Worm (Caenorhabditis elegans) whole organism, L4 larva: ENCODE results near the gene W06B4.2.
A peak's percentile ranks its signal among the peaks of the same experiment; 100 is the strongest.

Source experiments
- F37D6.2 ChIP-seq: sonication (generic microtip); optimal IDR thresholded peaks from 2 replicates; lab custom pipeline; 2016; ENCODE audit warnings: mild to moderate bottlenecking, missing genetic modification characterization, missing compliant biosample characterization
- F44E2.7 ChIP-seq: fragments of 200-800 bp; sonication (Bioruptor generic); IDR thresholded peaks from 2 replicates; pipeline ENCODE4 v2.1.2; 2022; ENCODE audit warnings: missing genetic modification characterization, missing compliant biosample characterization
- R02D3.7 ChIP-seq: fragments of 150-350 bp; sonication (generic microtip); optimal IDR thresholded peaks from 3 replicates; lab custom pipeline; 2014; ENCODE audit warnings: missing biosample characterization, missing genetic modification characterization
- T20F7.1 ChIP-seq: fragments of 200-800 bp; sonication (Bioruptor generic); optimal IDR thresholded peaks from 2 replicates; lab custom pipeline; 2018; ENCODE audit warnings: mild to moderate bottlenecking, missing genetic modification characterization, missing compliant biosample characterization
- T26A8.4 ChIP-seq: fragments of 200-800 bp; sonication (Bioruptor generic); IDR thresholded peaks from 2 replicates; pipeline ENCODE4 v1.3.6; 2022; ENCODE audit warnings: missing genetic modification characterization, missing compliant biosample characterization
- Y5F2A.4 ChIP-seq: fragments of 200-800 bp; sonication (Bioruptor generic); optimal IDR thresholded peaks from 2 replicates; lab custom pipeline; 2018; ENCODE audit warnings: mild to moderate bottlenecking, missing genetic modification characterization, missing compliant biosample characterization
- ZK337.2 ChIP-seq: fragments of 200-800 bp; sonication (Bioruptor generic); IDR thresholded peaks from 2 replicates; pipeline ENCODE4 v1.3.6; 2022; ENCODE audit warnings: missing genetic modification reagents, missing genetic modification characterization, missing compliant biosample characterization
- aha-1 ChIP-seq: fragments of 150-350 bp; peaks from one replicate; lab custom pipeline; 2014; ENCODE audit warnings: missing biosample characterization, missing genetic modification characterization
- aly-2 ChIP-seq: sonication (generic microtip); optimal IDR thresholded peaks from 2 replicates; lab custom pipeline; 2018; ENCODE audit warnings: missing biosample characterization, missing genetic modification characterization
- arid-1 ChIP-seq: fragments of 200-800 bp; sonication (Bioruptor generic); conservative IDR thresholded peaks from 2 replicates; pipeline ENCODE4 v1.3.6; 2022; ENCODE audit warnings: missing genetic modification reagents, missing genetic modification characterization, missing compliant biosample characterization
- cey-2 ChIP-seq: sonication (generic microtip); optimal IDR thresholded peaks from 3 replicates; lab custom pipeline; 2017; ENCODE audit warnings: missing genetic modification characterization, mild to moderate bottlenecking, missing compliant biosample characterization, antibody characterized with exemption, borderline replicate concordance; ENCODE audit not compliant: insufficient read depth
- fkh-10 ChIP-seq: fragments of 150-350 bp; optimal IDR thresholded peaks from 2 replicates; lab custom pipeline; 2014; ENCODE audit warnings: missing biosample characterization, missing genetic modification reagents, missing genetic modification characterization
- hif-1 ChIP-seq, 2 experiments: sonication (generic microtip); optimal IDR thresholded peaks; 2 replicates each; lab custom pipeline; 2016 to 2017; ENCODE audit warnings: missing compliant biosample characterization in 2 of 2, missing genetic modification characterization in 2 of 2, missing genetic modification reagents in 2 of 2, missing genotype in 2 of 2, mild to moderate bottlenecking in 1 of 2
- hlh-30 ChIP-seq: sonication (generic microtip); optimal IDR thresholded peaks from 2 replicates; lab custom pipeline; 2017; ENCODE audit warnings: antibody characterized with exemption, mild to moderate bottlenecking, missing genetic modification characterization, missing compliant biosample characterization; ENCODE audit not compliant: insufficient read depth
- hmg-1.1 ChIP-seq: fragments of 200-800 bp; sonication (Bioruptor generic); IDR thresholded peaks from 2 replicates; pipeline ENCODE4 v1.3.6; 2022; ENCODE audit warnings: missing genetic modification reagents, missing genetic modification characterization, missing compliant biosample characterization
- jun-1 ChIP-seq: fragments of 150-350 bp; optimal IDR thresholded peaks from 2 replicates; lab custom pipeline; 2014; ENCODE audit warnings: missing biosample characterization, missing genetic modification reagents, missing genetic modification characterization
- lsy-2 ChIP-seq, 2 experiments: fragments of 150-350 bp in 1 of 2; sonication (generic microtip) in 1 of 2; optimal IDR thresholded peaks; 2 replicates each; lab custom pipeline; 2014 to 2017; ENCODE audit warnings: missing biosample characterization in 2 of 2, missing genetic modification characterization in 2 of 2
- mdl-1 ChIP-seq, 2 experiments: fragments of 150-350 bp in 1 of 2; sonication (generic microtip) in 1 of 2; optimal IDR thresholded peaks; 2 replicates each; lab custom pipeline; 2014 to 2017; ENCODE audit warnings: missing biosample characterization in 2 of 2, missing genetic modification characterization in 2 of 2
- mdt-29 ChIP-seq: fragments of 200-800 bp; sonication (Bioruptor generic); IDR thresholded peaks from 2 replicates; pipeline ENCODE4 v1.3.6; 2022; ENCODE audit warnings: missing genetic modification reagents, missing genetic modification characterization, missing compliant biosample characterization
- mes-2 ChIP-seq: sonication (generic microtip); optimal IDR thresholded peaks from 2 replicates; lab custom pipeline; 2016; ENCODE audit warnings: missing genotype, mild to moderate bottlenecking, missing genetic modification characterization, missing compliant biosample characterization; ENCODE audit not compliant: poor library complexity, severe bottlenecking
- mxl-3 ChIP-seq: fragments of 200-800 bp; sonication (Bioruptor generic); optimal IDR thresholded peaks from 2 replicates; lab custom pipeline; 2018; ENCODE audit warnings: mild to moderate bottlenecking, missing genetic modification characterization, missing compliant biosample characterization
- nhr-102 ChIP-seq: sonication (generic microtip); optimal IDR thresholded peaks from 2 replicates; lab custom pipeline; 2016; ENCODE audit warnings: mild to moderate bottlenecking, missing genetic modification characterization, moderate library complexity, missing compliant biosample characterization
- nhr-11 ChIP-seq: fragments of 150-350 bp; optimal IDR thresholded peaks from 2 replicates; lab custom pipeline; 2014; ENCODE audit warnings: missing biosample characterization, missing genetic modification characterization
- nhr-111 ChIP-seq: fragments of 200-800 bp; sonication (Bioruptor generic); optimal IDR thresholded peaks from 2 replicates; lab custom pipeline; 2018; ENCODE audit warnings: mild to moderate bottlenecking, missing genetic modification characterization, missing compliant biosample characterization
- nhr-28 ChIP-seq: fragments of 150-350 bp; optimal IDR thresholded peaks from 2 replicates; lab custom pipeline; 2014; ENCODE audit warnings: missing biosample characterization, missing genetic modification characterization
- nhr-6 ChIP-seq: fragments of 150-350 bp; optimal IDR thresholded peaks from 2 replicates; lab custom pipeline; 2014; ENCODE audit warnings: missing biosample characterization, missing genetic modification characterization
- nhr-77 ChIP-seq: fragments of 150-350 bp; optimal IDR thresholded peaks from 2 replicates; lab custom pipeline; 2014; ENCODE audit warnings: missing biosample characterization, missing genetic modification characterization
- pha-4 ChIP-seq, 2 experiments: fragments of 150-350 bp in 1 of 2; fragments of 200-800 bp in 1 of 2; sonication (Bioruptor generic) in 1 of 2; IDR thresholded peaks in 1 of 2; optimal IDR thresholded peaks in 1 of 2; 2 replicates each; pipeline versions ENCODE4 v1.3.6 to Lab custom; 2014 to 2022; ENCODE audit warnings: missing genetic modification characterization in 2 of 2, missing genetic modification reagents in 2 of 2, missing biosample characterization in 1 of 2, missing compliant biosample characterization in 1 of 2
- pqm-1 ChIP-seq: sonication (generic microtip); optimal IDR thresholded peaks from 2 replicates; lab custom pipeline; 2017; ENCODE audit warnings: missing biosample characterization, missing genetic modification characterization
- rbr-2 ChIP-seq: sonication (generic microtip); optimal IDR thresholded peaks from 2 replicates; lab custom pipeline; 2016; ENCODE audit warnings: missing genotype, missing genetic modification characterization, missing compliant biosample characterization
- saeg-2 ChIP-seq: fragments of 200-800 bp; sonication (Bioruptor generic); IDR thresholded peaks from 2 replicates; pipeline ENCODE4 v1.3.6; 2022; ENCODE audit warnings: missing genetic modification reagents, missing genetic modification characterization, missing compliant biosample characterization
- sdz-12 ChIP-seq: fragments of 200-800 bp; sonication (Bioruptor generic); optimal IDR thresholded peaks from 2 replicates; lab custom pipeline; 2018; ENCODE audit warnings: mild to moderate bottlenecking, missing genetic modification characterization, missing compliant biosample characterization
- set-16 ChIP-seq: fragments of 200-800 bp; sonication (Bioruptor generic); IDR thresholded peaks from 2 replicates; pipeline ENCODE4 v1.3.6; 2022; ENCODE audit warnings: missing genetic modification reagents, missing genetic modification characterization, missing compliant biosample characterization
- spr-1 ChIP-seq: sonication (generic microtip); optimal IDR thresholded peaks from 2 replicates; lab custom pipeline; 2016; ENCODE audit warnings: mild to moderate bottlenecking, missing genetic modification characterization, missing compliant biosample characterization
- tag-97 ChIP-seq: fragments of 200-800 bp; sonication (Bioruptor generic); IDR thresholded peaks from 2 replicates; pipeline ENCODE4 v1.3.6; 2022; ENCODE audit warnings: missing genetic modification characterization, missing compliant biosample characterization
- tra-1 ChIP-seq: fragments of 200-800 bp; sonication (Bioruptor generic); IDR thresholded peaks from 2 replicates; pipeline ENCODE4 v1.3.6; 2022; ENCODE audit warnings: missing genetic modification reagents, missing genetic modification characterization, missing compliant biosample characterization
- unc-130 ChIP-seq: sonication (generic microtip); optimal IDR thresholded peaks from 2 replicates; lab custom pipeline; 2016; ENCODE audit warnings: missing genetic modification reagents, missing genetic modification characterization, missing compliant biosample characterization
- unc-62 ChIP-seq, 3 experiments: fragments of 150-350 bp in 1 of 3; sonication (generic microtip); optimal IDR thresholded peaks in 2 of 3; peaks in 1 of 3; 1 replicate in 1 of 3; 2 replicates in 2 of 3; lab custom pipeline; 2014 to 2017; ENCODE audit warnings: missing biosample characterization in 3 of 3, missing genetic modification characterization in 3 of 3, missing genetic modification reagents in 3 of 3, missing genotype in 1 of 3
- zag-1 ChIP-seq: fragments of 150-350 bp; optimal IDR thresholded peaks from 2 replicates; lab custom pipeline; 2014; ENCODE audit warnings: missing biosample characterization, missing genetic modification characterization
- zfp-2 ChIP-seq: sonication (generic microtip); optimal IDR thresholded peaks from 2 replicates; lab custom pipeline; 2016; ENCODE audit warnings: mild to moderate bottlenecking, missing genetic modification characterization, missing compliant biosample characterization
- zip-11 ChIP-seq: fragments of 200-800 bp; sonication (Bioruptor generic); IDR thresholded peaks from 2 replicates; pipeline ENCODE4 v1.3.6; 2022; ENCODE audit warnings: missing genetic modification characterization, missing compliant biosample characterization
- ztf-11 ChIP-seq: fragments of 150-350 bp; optimal IDR thresholded peaks from 2 replicates; lab custom pipeline; 2014; ENCODE audit warnings: missing biosample characterization, missing genetic modification characterization

The W06B4.2 gene

ce11 chrII:4467869-4468268, at the start of gene W06B4.2:
Gene W06B4.2 (plus strand): TSS chrII:4468169.
- TF ChIP-seq tag-97 (no peak), zag-1 (no peak), unc-62 (GFP tag; optimal IDR thresholded peaks at IDR 0.05 in 1 of 2; lab: Kevin White, UChicago) (no peak), unc-62 (tag; optimal IDR thresholded peaks at IDR 0.05; lab: Kevin White, UChicago) (no peak), spr-1 (tag; lab: Kevin White, UChicago) (no peak), hif-1 (tag; optimal IDR thresholded peaks at IDR 0.05; lab: Kevin White, UChicago) (no peak), aha-1 (tag; lab: Kevin White, UChicago) (no peak), cey-2 (tag; lab: Kevin White, UChicago) (no peak), mdl-1 (tag; optimal IDR thresholded peaks at IDR 0.05; lab: Kevin White, UChicago) (no peak), zfp-2 (tag; lab: Kevin White, UChicago) (no peak), R02D3.7 (tag; lab: Kevin White, UChicago) (no peak), T20F7.1 (no peak), ZK337.2 (GFP tag; lab: Robert Waterston, UW) (no peak), saeg-2 (GFP tag; lab: Robert Waterston, UW) (no peak), nhr-111 (GFP tag; lab: Kevin White, UChicago) (no peak), nhr-11 (tag; lab: Kevin White, UChicago) (no peak), hmg-1.1 (GFP tag; lab: Robert Waterston, UW) (no peak), mdt-29 (GFP tag; lab: Robert Waterston, UW) (no peak), nhr-6 (tag; lab: Kevin White, UChicago) (no peak)

- TF ChIP-seq zip-11 (GFP tag; lab: Robert Waterston, UW) (no peak), hlh-30 (tag; lab: Kevin White, UChicago) (peak; percentile 39), mdl-1 (tag; optimal IDR thresholded peaks at IDR 0.05; lab: Kevin White, UChicago) (peak in 1 of 2 experiments; percentile 19), jun-1 (tag; lab: Kevin White, UChicago) (no peak), Y5F2A.4 (GFP tag; lab: Kevin White, UChicago) (no peak), mxl-3 (GFP tag; lab: Kevin White, UChicago) (peak; percentile 13), nhr-102 (tag; lab: Kevin White, UChicago) (no peak), nhr-28 (tag; lab: Kevin White, UChicago) (peak; percentile 12)
Measured at ce11 chrII:4419956-4420355, 48.0 kb upstream of the W06B4.2 start, which contains the start of gene bpnt-1. Gene bpnt-1 (plus strand): TSS chrII:4420256.

ce11 chrII:4424807-4425206, 43.2 kb upstream of the W06B4.2 start, which contains the start of the genes dcaf-13 and toe-1:
Gene dcaf-13 (minus strand): TSS chrII:4424902.
Gene toe-1 (plus strand): TSS chrII:4425167.
- TF ChIP-seq Y5F2A.4 (GFP tag; lab: Kevin White, UChicago) (no peak), arid-1 (GFP tag; lab: Robert Waterston, UW) (no peak), lsy-2 (tag; optimal IDR thresholded peaks at IDR 0.05; lab: Kevin White, UChicago) (peak in 1 of 2 experiments; percentile 39), hmg-1.1 (GFP tag; lab: Robert Waterston, UW) (0 out of 2 replicates have a peak, but pooled peaks have one; percentile 11), mes-2 (tag; lab: Kevin White, UChicago) (peak; percentile 34)

DNA sequence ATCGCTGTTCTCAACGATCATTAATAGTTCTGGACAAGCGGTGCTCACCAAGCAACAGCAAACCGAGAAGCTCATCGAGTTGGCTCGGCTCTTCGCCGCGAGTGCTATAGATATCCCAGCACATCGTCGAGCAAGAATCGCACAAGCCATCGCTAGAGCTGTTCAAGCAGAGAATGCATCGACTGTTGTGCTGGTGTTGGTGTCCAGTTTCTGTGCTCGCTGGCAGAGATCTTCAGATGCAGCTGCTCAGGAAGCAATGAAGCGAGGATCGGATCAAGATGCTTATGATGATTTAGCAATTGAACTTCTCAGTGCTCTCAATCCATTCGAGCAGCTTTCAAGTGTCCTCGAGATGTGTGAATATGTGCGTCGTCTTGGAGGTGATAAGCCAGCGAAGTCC, 39.8 kb upstream of the W06B4.2 start:
- TF ChIP-seq set-16 (GFP tag; lab: Robert Waterston, UW) = 0 out of 2 replicates have a peak, but pooled peaks have one; percentile 14
- no peak for TF ChIP-seq rbr-2 (tag; lab: Kevin White, UChicago)
- TF ChIP-seq hlh-30 (tag; lab: Kevin White, UChicago) = no peak
- TF ChIP-seq aha-1 (tag; lab: Kevin White, UChicago) = peak; percentile 94

DNA sequence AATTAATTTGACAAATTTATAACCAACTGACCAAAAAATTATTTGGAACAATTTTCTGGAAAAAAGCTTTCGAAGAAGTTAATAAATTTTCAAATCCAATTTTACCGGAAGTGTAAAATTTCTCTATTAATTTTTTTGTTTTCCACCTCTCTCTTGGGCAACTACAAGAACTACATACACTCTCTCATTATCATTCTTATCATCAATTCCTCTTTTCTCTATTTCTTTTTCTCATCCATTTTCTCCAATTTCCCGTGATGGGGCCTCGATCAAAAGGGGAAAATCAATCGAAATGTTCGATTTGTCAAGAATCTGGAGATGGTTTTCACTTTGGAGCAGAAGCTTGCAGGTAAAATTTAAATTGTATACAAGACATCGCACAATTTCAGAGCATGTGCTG, 34.8 kb upstream of the W06B4.2 start, which contains the start of gene nhr-109:
TSS of gene nhr-109 (plus strand) at position 222 of the 400 bp plus-strand sequence.
- TF ChIP-seq F37D6.2 (tag; lab: Kevin White, UChicago) (no peak), sdz-12 (no peak), unc-130 (GFP tag; lab: Kevin White, UChicago) (no peak), nhr-77 (peak; percentile 2), fkh-10 (GFP tag; lab: Kevin White, UChicago) (no peak), T26A8.4 (GFP tag; lab: Robert Waterston, UW) (no peak), nhr-28 (tag; lab: Kevin White, UChicago) (peak; percentile 97), aly-2 (tag; lab: Kevin White, UChicago) (no peak), pha-4 (GFP tag; IDR thresholded peaks at IDR 0.05; lab: Robert Waterston, UW) (no peak), pha-4 (tag; optimal IDR thresholded peaks at IDR 0.05; lab: Kevin White, UChicago) (no peak), cey-2 (tag; lab: Kevin White, UChicago) (no peak), tra-1 (GFP tag; lab: Robert Waterston, UW) (no peak), lsy-2 (tag; optimal IDR thresholded peaks at IDR 0.05; lab: Kevin White, UChicago) (no peak), F44E2.7 (no peak), ztf-11 (tag; lab: Kevin White, UChicago) (no peak), pqm-1 (tag; lab: Kevin White, UChicago) (peak; percentile 14)
